Fruit fly (Drosophila melanogaster): ENCODE measurements around the gene daed.

The daed gene

dm6 chr2L:2227316-2227715 lies 11.2 kb upstream of the daed start (continued):
- peak; percentile 54 for TF ChIP-seq Xbp1 (GFP tag; optimal IDR thresholded peaks at IDR 0.05)
- TF ChIP-seq disco-r (GFP tag; optimal IDR thresholded peaks at IDR 0.05): no peak
- TF ChIP-seq knrl (GFP tag; IDR thresholded peaks at IDR 0.05; ENCODE audit: partially characterized antibody): no peak
- TF ChIP-seq sqz (GFP tag; optimal IDR thresholded peaks at IDR 0.05): no peak
- TF ChIP-seq esg (GFP tag; conservative IDR thresholded peaks at IDR 0.05): peak; percentile 9; the same call in 1 of the 2 replicates
- TF ChIP-seq CG7987 (GFP tag; optimal IDR thresholded peaks at IDR 0.05): no peak
- TF ChIP-seq Nf-YA (GFP tag; IDR thresholded peaks at IDR 0.05): peak; percentile 29
- 0 out of 3 replicates have a peak, but pooled peaks have one; percentile 49 for TF ChIP-seq C15 (GFP tag; IDR thresholded peaks at IDR 0.05)
- peak; percentile 2 for TF ChIP-seq kah (GFP tag; optimal IDR thresholded peaks at IDR 0.05)
- TF ChIP-seq peb (GFP tag; IDR thresholded peaks at IDR 0.05): no peak
- no peak for TF ChIP-seq Sry-β (GFP tag; optimal IDR thresholded peaks at IDR 0.05)
- no peak for TF ChIP-seq dan (GFP tag; IDR thresholded peaks at IDR 0.05)
- TF ChIP-seq salm (tag; optimal IDR thresholded peaks at IDR 0.05): no peak
- no peak for TF ChIP-seq CG9215 (GFP tag; IDR thresholded peaks at IDR 0.05)
- peak; percentile 86 for TF ChIP-seq vvl (GFP tag; IDR thresholded peaks at IDR 0.05)
- 0 out of 3 replicates have a peak, but pooled peaks have one; percentile 10 for TF ChIP-seq Dbx (GFP tag; IDR thresholded peaks at IDR 0.05)
- TF ChIP-seq CG18476 (GFP tag; optimal IDR thresholded peaks at IDR 0.05): no peak
- peak; percentile 91 for TF ChIP-seq ci (GFP tag; IDR thresholded peaks at IDR 0.05)
- peak; percentile 20 for TF ChIP-seq CG8089 (GFP tag; optimal IDR thresholded peaks at IDR 0.05)
- TF ChIP-seq CG17385 (GFP tag; optimal IDR thresholded peaks at IDR 0.05): no peak
- no peak for TF ChIP-seq Scr (GFP tag; IDR thresholded peaks at IDR 0.05; ENCODE audit: partially characterized antibody)
- peak; percentile 40 for TF ChIP-seq Hmr (GFP tag; optimal IDR thresholded peaks at IDR 0.05)
- TF ChIP-seq CG6654 (GFP tag; optimal IDR thresholded peaks at IDR 0.05): no peak
- TF ChIP-seq CG30431 (GFP tag; optimal IDR thresholded peaks at IDR 0.05): no peak
- TF ChIP-seq Nf-YB (GFP tag; optimal IDR thresholded peaks at IDR 0.05): no peak
- no peak for TF ChIP-seq scrt (GFP tag; optimal IDR thresholded peaks at IDR 0.05)
- no peak for TF ChIP-seq crol (GFP tag; IDR thresholded peaks at IDR 0.05)
- no peak for TF ChIP-seq dmrt11E (tag; optimal IDR thresholded peaks at IDR 0.05)
- TF ChIP-seq Asciz (GFP tag; optimal IDR thresholded peaks at IDR 0.05): peak; percentile 51
- no peak for TF ChIP-seq Opbp (GFP tag; IDR thresholded peaks at IDR 0.05; ENCODE audit: partially characterized antibody)
- no peak for TF ChIP-seq psq (GFP tag; optimal IDR thresholded peaks at IDR 0.05)
- TF ChIP-seq Ada2b (GFP tag; IDR thresholded peaks at IDR 0.05): peak; percentile 16; the same call in 1 of the 2 replicates
- no peak for TF ChIP-seq CG11093 (GFP tag; IDR thresholded peaks at IDR 0.05)
- TF ChIP-seq CG17829 (tag; optimal IDR thresholded peaks at IDR 0.05): no peak
- no peak for TF ChIP-seq CG6791 (GFP tag; IDR thresholded peaks at IDR 0.05; ENCODE audit: partially characterized antibody)
- no peak for TF ChIP-seq luna (GFP tag; optimal IDR thresholded peaks at IDR 0.05)
- TF ChIP-seq CG16815 (GFP tag; optimal IDR thresholded peaks at IDR 0.05): no peak
- TF ChIP-seq pum (GFP tag; optimal IDR thresholded peaks at IDR 0.05): no peak
- no peak for TF ChIP-seq CG14860 (GFP tag; IDR thresholded peaks at IDR 0.05; ENCODE audit: partially characterized antibody)
- 0 out of 4 replicates have a peak, but pooled peaks have one; percentile 45 for TF ChIP-seq chinmo (GFP tag; IDR thresholded peaks at IDR 0.05; ENCODE audit: partially characterized antibody)
- TF ChIP-seq CG32767 (GFP tag; IDR thresholded peaks at IDR 0.05): peak; percentile 33; the same call in 1 of the 2 replicates
- no peak for TF ChIP-seq CG30020 (tag; optimal IDR thresholded peaks at IDR 0.05)
- peak; percentile 1 for TF ChIP-seq CG11723 (GFP tag; optimal IDR thresholded peaks at IDR 0.05)
- TF ChIP-seq CG4707 (GFP tag; optimal IDR thresholded peaks at IDR 0.05): peak; percentile 16
- peak; percentile 11 for TF ChIP-seq cwo (GFP tag; optimal IDR thresholded peaks at IDR 0.05)
- TF ChIP-seq CG13894 (tag; optimal IDR thresholded peaks at IDR 0.05): no peak
- TF ChIP-seq prd (optimal IDR thresholded peaks at IDR 0.05): no peak
- peak; percentile 51; the same call in 2 of the 3 replicates for TF ChIP-seq prd (GFP tag; IDR thresholded peaks at IDR 0.05)
- TF ChIP-seq CG9797 (GFP tag; optimal IDR thresholded peaks at IDR 0.05): no peak
- peak; percentile 41 for TF ChIP-seq CG11398 (GFP tag; optimal IDR thresholded peaks at IDR 0.05)
- TF ChIP-seq Hr3 (GFP tag; optimal IDR thresholded peaks at IDR 0.05): peak; percentile 16
